Worm (Caenorhabditis elegans) whole organism, L4 larva: ENCODE results near the gene F23D12.1.

Experiments
- Y105C5A.15 ChIP-seq: fragments of 200-800 bp; sonication (Bioruptor generic); IDR thresholded peaks from 2 replicates; pipeline ENCODE4 v1.3.6; 2022; ENCODE audit warnings: missing genetic modification characterization, missing compliant biosample characterization
- aha-1 ChIP-seq: fragments of 150-350 bp; peaks from one replicate; lab custom pipeline; 2014; ENCODE audit warnings: missing biosample characterization, missing genetic modification characterization
- aly-2 ChIP-seq: sonication (generic microtip); optimal IDR thresholded peaks from 2 replicates; lab custom pipeline; 2018; ENCODE audit warnings: missing biosample characterization, missing genetic modification characterization
- daf-16 ChIP-seq, 3 experiments: sonication (generic microtip); optimal IDR thresholded peaks; 2 replicates each; lab custom pipeline; 2016 to 2017; ENCODE audit warnings: missing genetic modification characterization in 3 of 3, missing genetic modification reagents in 3 of 3, mild to moderate bottlenecking in 2 of 3, missing compliant biosample characterization in 2 of 3, missing biosample characterization in 1 of 3, moderate library complexity in 1 of 3
- daf-19 ChIP-seq: fragments of 200-800 bp; sonication (Bioruptor generic); conservative IDR thresholded peaks from 2 replicates; pipeline ENCODE4 v1.3.6; 2022; ENCODE audit warnings: missing genetic modification characterization, missing compliant biosample characterization
- dmd-8 ChIP-seq: fragments of 200-800 bp; sonication (Bioruptor generic); IDR thresholded peaks from 2 replicates; pipeline ENCODE4 v1.3.6; 2022; ENCODE audit warnings: missing genetic modification characterization, missing compliant biosample characterization
- egl-43 ChIP-seq: fragments of 200-800 bp; sonication (Bioruptor generic); IDR thresholded peaks from 2 replicates; pipeline ENCODE4 v1.3.6; 2022; ENCODE audit warnings: missing genetic modification reagents, missing genetic modification characterization, missing compliant biosample characterization
- hif-1 ChIP-seq, 2 experiments: sonication (generic microtip); optimal IDR thresholded peaks; 2 replicates each; lab custom pipeline; 2016 to 2017; ENCODE audit warnings: missing compliant biosample characterization in 2 of 2, missing genetic modification characterization in 2 of 2, missing genetic modification reagents in 2 of 2, missing genotype in 2 of 2, mild to moderate bottlenecking in 1 of 2
- hlh-11 ChIP-seq: fragments of 200-800 bp; sonication (Bioruptor generic); optimal IDR thresholded peaks from 2 replicates; lab custom pipeline; 2018; ENCODE audit warnings: mild to moderate bottlenecking, missing genetic modification characterization, missing compliant biosample characterization
- lin-13 ChIP-seq: fragments of 150-350 bp; optimal IDR thresholded peaks from 2 replicates; lab custom pipeline; 2014; ENCODE audit warnings: missing biosample characterization, missing genetic modification reagents, missing genetic modification characterization
- lin-38 ChIP-seq: fragments of 200-800 bp; sonication (Bioruptor generic); IDR thresholded peaks from 2 replicates; pipeline ENCODE4 v1.3.6; 2022; ENCODE audit warnings: missing genetic modification reagents, missing genetic modification characterization, missing compliant biosample characterization
- nhr-102 ChIP-seq: sonication (generic microtip); optimal IDR thresholded peaks from 2 replicates; lab custom pipeline; 2016; ENCODE audit warnings: mild to moderate bottlenecking, missing genetic modification characterization, moderate library complexity, missing compliant biosample characterization
- nhr-11 ChIP-seq: fragments of 150-350 bp; optimal IDR thresholded peaks from 2 replicates; lab custom pipeline; 2014; ENCODE audit warnings: missing biosample characterization, missing genetic modification characterization
- nhr-237 ChIP-seq: sonication (generic microtip); optimal IDR thresholded peaks from 2 replicates; lab custom pipeline; 2017; ENCODE audit warnings: missing biosample characterization, missing genetic modification characterization
- nhr-28 ChIP-seq: fragments of 150-350 bp; optimal IDR thresholded peaks from 2 replicates; lab custom pipeline; 2014; ENCODE audit warnings: missing biosample characterization, missing genetic modification characterization
- nhr-42 ChIP-seq: fragments of 200-800 bp; sonication (Bioruptor generic); IDR thresholded peaks from 2 replicates; pipeline ENCODE4 v1.3.6; 2022; ENCODE audit warnings: missing genetic modification characterization, missing compliant biosample characterization
- pqm-1 ChIP-seq: sonication (generic microtip); optimal IDR thresholded peaks from 2 replicates; lab custom pipeline; 2017; ENCODE audit warnings: missing biosample characterization, missing genetic modification characterization
- skn-1 ChIP-seq: fragments of 150-350 bp; optimal IDR thresholded peaks from 2 replicates; lab custom pipeline; 2014; ENCODE audit warnings: missing biosample characterization, missing genetic modification characterization
- unc-130 ChIP-seq: sonication (generic microtip); optimal IDR thresholded peaks from 2 replicates; lab custom pipeline; 2016; ENCODE audit warnings: missing genetic modification reagents, missing genetic modification characterization, missing compliant biosample characterization

Gene F23D12.1

DNA sequence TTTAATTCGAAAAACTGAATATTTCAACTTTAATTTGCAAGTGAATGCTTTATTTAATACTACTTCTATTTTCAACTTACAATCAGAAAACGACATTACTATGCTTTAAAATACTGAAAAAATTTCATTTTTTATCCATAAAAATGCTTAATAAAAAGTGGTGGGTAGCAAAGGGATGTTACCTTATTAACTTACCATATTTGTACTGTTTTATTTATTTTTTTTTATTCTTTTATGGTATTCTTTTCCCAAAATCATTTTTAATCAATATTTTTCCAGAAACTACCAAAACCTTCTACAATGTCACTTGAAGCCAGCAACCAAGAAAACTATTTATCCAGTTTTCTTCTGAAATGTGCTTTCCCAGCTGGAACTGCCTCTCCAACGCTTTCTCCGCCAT, 45.0 kb downstream of the F23D12.1 start, which contains the start of gene Y60A9.3:
Gene Y60A9.3 (plus strand): TSS at position 301 of the 400 bp plus-strand sequence.
- no peak for TF ChIP-seq nhr-237 (tag; lab: Kevin White, UChicago)
- no peak for TF ChIP-seq lin-38 (GFP tag; lab: Robert Waterston, UW)
- no peak for TF ChIP-seq lin-13 (GFP tag; lab: Kevin White, UChicago)
- TF ChIP-seq nhr-42 (GFP tag; lab: Robert Waterston, UW) = no peak
- TF ChIP-seq hif-1 (tag; optimal IDR thresholded peaks at IDR 0.05; lab: Kevin White, UChicago) = no peak
- TF ChIP-seq, all 104 proteins: peak for 0

DNA sequence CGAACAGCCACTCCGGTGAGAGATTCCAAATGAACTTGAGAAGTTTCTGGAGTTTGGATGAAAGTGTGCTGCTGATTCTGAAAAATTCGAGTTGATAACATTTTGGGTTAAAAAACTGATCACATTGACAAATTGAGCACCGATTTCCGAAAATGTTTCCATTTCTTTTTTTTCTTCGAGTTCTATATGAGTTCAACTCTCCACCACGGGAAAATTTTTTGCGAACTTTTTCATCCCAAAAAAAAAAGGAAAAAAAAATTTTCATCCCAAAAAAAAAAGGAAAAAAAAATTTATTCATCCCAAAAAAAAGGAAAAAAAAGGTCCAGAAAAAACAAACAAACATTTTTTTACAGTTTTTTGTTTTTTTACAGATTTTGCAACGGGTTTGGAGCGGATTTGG, 50.8 kb downstream of the F23D12.1 start, which contains the start of gene Y60A9A.1:
Gene Y60A9A.1 (minus strand): TSS at position 101 of the 400 bp plus-strand sequence.
- TF ChIP-seq hlh-11 (tag; lab: Kevin White, UChicago) (no peak), nhr-28 (tag; lab: Kevin White, UChicago) (no peak), lin-38 (GFP tag; lab: Robert Waterston, UW) (no peak), pqm-1 (tag; lab: Kevin White, UChicago) (no peak), aha-1 (no peak), nhr-42 (GFP tag; lab: Robert Waterston, UW) (no peak), nhr-11 (tag; lab: Kevin White, UChicago) (no peak), nhr-102 (tag; lab: Kevin White, UChicago) (no peak), daf-16 (GFP tag; optimal IDR thresholded peaks at IDR 0.05; lab: Kevin White, UChicago) (no peak), daf-16 (tag; optimal IDR thresholded peaks at IDR 0.05; lab: Kevin White, UChicago) (no peak), aly-2 (tag; lab: Kevin White, UChicago) (no peak), daf-19 (no peak), unc-130 (GFP tag; lab: Kevin White, UChicago) (no peak), dmd-8 (no peak), skn-1 (tag; lab: Kevin White, UChicago) (no peak), Y105C5A.15 (GFP tag; lab: Robert Waterston, UW) (no peak), egl-43 (no peak)
- TF ChIP-seq, all 104 proteins: peak for 0
